Fruit fly (Drosophila melanogaster) whole organism, embryonic: Measurements from ENCODE around the gene CG2147.

Source experiments
- Ada2b ChIP-seq: fragments of 200-800 bp; sonication (Bioruptor generic); IDR thresholded peaks from 2 replicates; pipeline ENCODE4 v1.3.6; 2022; ENCODE audit warnings: missing biosample characterization, missing genetic modification characterization
- Bdp1 ChIP-seq: fragments of 200-800 bp; sonication (Bioruptor generic); optimal IDR thresholded peaks from 3 replicates; lab custom pipeline; 2016; ENCODE audit warnings: missing biosample characterization, missing genetic modification characterization
- CG10543 ChIP-seq: fragments of 200-800 bp; sonication (Bioruptor generic); optimal IDR thresholded peaks from 3 replicates; lab custom pipeline; 2017; ENCODE audit warnings: missing biosample characterization, mild to moderate bottlenecking, missing genetic modification characterization, moderate library complexity
- CG11247 ChIP-seq: fragments of 200-800 bp; sonication (Bioruptor generic); IDR thresholded peaks from 2 replicates; pipeline ENCODE4 v1.3.6; 2022; ENCODE audit warnings: missing biosample characterization, missing genetic modification characterization
- CG11560 ChIP-seq: fragments of 200-800 bp; sonication (Bioruptor generic); IDR thresholded peaks from 3 replicates; pipeline ENCODE4 v1.3.6; 2022; ENCODE audit warnings: missing biosample characterization, missing genetic modification characterization
- CG13424 ChIP-seq: fragments of 200-800 bp; sonication (Bioruptor generic); optimal IDR thresholded peaks from 2 replicates; lab custom pipeline; 2019; ENCODE audit warnings: missing biosample characterization, mild to moderate bottlenecking, missing genetic modification characterization, moderate library complexity
- CG14441 ChIP-seq: fragments of 200-800 bp; sonication (Bioruptor generic); IDR thresholded peaks from 2 replicates; pipeline ENCODE4 v1.3.6; 2022; ENCODE audit warnings: missing biosample characterization, missing genetic modification characterization
- CG15011 ChIP-seq: fragments of 200-800 bp; sonication (Bioruptor generic); optimal IDR thresholded peaks from 3 replicates; lab custom pipeline; 2018; ENCODE audit warnings: missing biosample characterization, mild to moderate bottlenecking, missing genetic modification characterization
- CG1529 ChIP-seq: fragments of 200-800 bp; sonication (Bioruptor generic); optimal IDR thresholded peaks from 3 replicates; lab custom pipeline; 2018; ENCODE audit warnings: missing biosample characterization, missing genetic modification characterization
- CG16813 ChIP-seq: fragments of 200-800 bp; sonication (Bioruptor generic); IDR thresholded peaks from 3 replicates; pipeline ENCODE4 v1.3.6; 2022; ENCODE audit warnings: missing biosample characterization, missing genetic modification characterization; ENCODE audit not compliant: partially characterized antibody
- CG17829 ChIP-seq: fragments of 200-800 bp; optimal IDR thresholded peaks from 2 replicates; lab custom pipeline; 2019; ENCODE audit warnings: missing biosample characterization, mild to moderate bottlenecking, missing genetic modification characterization, moderate library complexity
- CG18262 ChIP-seq: fragments of 200-800 bp; optimal IDR thresholded peaks from 3 replicates; lab custom pipeline; 2019; ENCODE audit warnings: missing biosample characterization, mild to moderate bottlenecking, missing genetic modification characterization, moderate library complexity
- CG1832 ChIP-seq: fragments of 200-800 bp; sonication (Bioruptor generic); optimal IDR thresholded peaks from 2 replicates; lab custom pipeline; 2017; ENCODE audit warnings: missing biosample characterization, mild to moderate bottlenecking, missing genetic modification characterization, inconsistent platforms
- CG2116 ChIP-seq: fragments of 200-800 bp; sonication (Bioruptor generic); optimal IDR thresholded peaks from 3 replicates; lab custom pipeline; 2018; ENCODE audit warnings: missing biosample characterization, mild to moderate bottlenecking, missing genetic modification characterization
- CG2129 ChIP-seq: fragments of 200-800 bp; sonication (Bioruptor generic); IDR thresholded peaks from 2 replicates; pipeline ENCODE4 v1.3.6; 2022; ENCODE audit warnings: missing biosample characterization, missing genetic modification characterization; ENCODE audit not compliant: partially characterized antibody
- CG2678 ChIP-seq: fragments of 200-800 bp; sonication (Bioruptor generic); optimal IDR thresholded peaks from 3 replicates; lab custom pipeline; 2019; ENCODE audit warnings: missing biosample characterization, mild to moderate bottlenecking, missing genetic modification characterization, moderate library complexity
- CG31224 ChIP-seq: fragments of 200-800 bp; sonication (Bioruptor generic); IDR thresholded peaks from 2 replicates; pipeline ENCODE4 v1.3.6; 2022; ENCODE audit warnings: missing biosample characterization, missing genetic modification characterization
- CG32772 ChIP-seq: fragments of 200-800 bp; sonication (Bioruptor generic); IDR thresholded peaks from 2 replicates; pipeline ENCODE4 v1.3.6; 2022; ENCODE audit warnings: missing biosample characterization, missing genetic modification characterization
- CG3847 ChIP-seq: fragments of 200-800 bp; sonication (Bioruptor generic); IDR thresholded peaks from 2 replicates; pipeline ENCODE4 v1.3.6; 2022; ENCODE audit warnings: missing biosample characterization, missing genetic modification characterization
- CG4404 ChIP-seq: fragments of 200-800 bp; sonication (Bioruptor generic); IDR thresholded peaks from 2 replicates; pipeline ENCODE4 v1.3.6; 2022; ENCODE audit warnings: missing biosample characterization, missing genetic modification characterization
- CG6272 ChIP-seq: fragments of 200-800 bp; sonication (Bioruptor generic); IDR thresholded peaks from 2 replicates; pipeline ENCODE4 v1.3.6; 2022; ENCODE audit warnings: missing biosample characterization, missing genetic modification characterization
- CG7786 ChIP-seq: fragments of 200-800 bp; sonication (Bioruptor generic); optimal IDR thresholded peaks from 2 replicates; lab custom pipeline; 2016; ENCODE audit warnings: missing biosample characterization, missing genetic modification characterization
- CG7928 ChIP-seq: fragments of 200-800 bp; sonication (Bioruptor generic); optimal IDR thresholded peaks from 2 replicates; lab custom pipeline; 2017; ENCODE audit warnings: missing biosample characterization, mild to moderate bottlenecking, missing genetic modification characterization
- Dp ChIP-seq: fragments of 200-800 bp; sonication (Bioruptor generic); optimal IDR thresholded peaks from 2 replicates; lab custom pipeline; 2018; ENCODE audit warnings: missing biosample characterization, mild to moderate bottlenecking, missing genetic modification characterization, moderate library complexity
- Drgx ChIP-seq: fragments of 200-800 bp; sonication (Bioruptor generic); IDR thresholded peaks from 2 replicates; pipeline ENCODE4 v1.3.6; 2022; ENCODE audit warnings: missing biosample characterization, missing genetic modification characterization
- Ets97D ChIP-seq: fragments of 200-800 bp; sonication (Bioruptor generic); optimal IDR thresholded peaks from 3 replicates; lab custom pipeline; 2016; ENCODE audit warnings: missing biosample characterization, missing genetic modification characterization
- Fer2 ChIP-seq: fragments of 200-800 bp; sonication (Bioruptor generic); optimal IDR thresholded peaks from 2 replicates; lab custom pipeline; 2018; ENCODE audit warnings: missing biosample characterization, mild to moderate bottlenecking, missing genetic modification characterization, moderate library complexity
- GATAe ChIP-seq: fragments of 200-800 bp; sonication (Bioruptor generic); conservative IDR thresholded peaks from 2 replicates; pipeline ENCODE4 v1.3.6; 2022; ENCODE audit warnings: missing biosample characterization, missing genetic modification characterization
- H15 ChIP-seq: fragments of 200-800 bp; sonication (Bioruptor generic); IDR thresholded peaks from 3 replicates; pipeline ENCODE4 v1.3.6; 2022; ENCODE audit warnings: missing biosample characterization, missing genetic modification characterization
- Lim3 ChIP-seq: fragments of 200-800 bp; sonication (Bioruptor generic); IDR thresholded peaks from 2 replicates; pipeline ENCODE4 v1.3.6; 2022; ENCODE audit warnings: missing biosample characterization, missing genetic modification characterization
- MESR4 ChIP-seq: fragments of 200-800 bp; sonication (Bioruptor generic); optimal IDR thresholded peaks from 2 replicates; lab custom pipeline; 2018; ENCODE audit warnings: missing biosample characterization, mild to moderate bottlenecking, missing genetic modification characterization, moderate library complexity
- Mad ChIP-seq: fragments of 200-800 bp; sonication (Bioruptor generic); optimal IDR thresholded peaks from 2 replicates; lab custom pipeline; 2016; ENCODE audit warnings: missing biosample characterization, missing genetic modification characterization
- Max ChIP-seq: fragments of 200-800 bp; sonication (Bioruptor generic); optimal IDR thresholded peaks from 2 replicates; lab custom pipeline; 2016; ENCODE audit warnings: missing biosample characterization, mild to moderate bottlenecking, missing genetic modification characterization
- Myb ChIP-seq: fragments of 200-800 bp; sonication (Bioruptor generic); optimal IDR thresholded peaks from 2 replicates; lab custom pipeline; 2016; ENCODE audit warnings: missing biosample characterization, missing genetic modification characterization
- Optix ChIP-seq: fragments of 200-800 bp; sonication (Bioruptor generic); IDR thresholded peaks from 3 replicates; pipeline ENCODE4 v1.3.6; 2022; ENCODE audit warnings: missing biosample characterization, missing genetic modification characterization
- Poxn ChIP-seq: fragments of 200-800 bp; sonication (Bioruptor generic); IDR thresholded peaks from 2 replicates; pipeline ENCODE4 v1.3.6; 2022; ENCODE audit warnings: missing biosample characterization, missing genetic modification characterization
- bbx ChIP-seq: fragments of 200-800 bp; sonication (Bioruptor generic); IDR thresholded peaks from 2 replicates; pipeline ENCODE4 v1.3.6; 2022; ENCODE audit warnings: missing biosample characterization, missing genetic modification characterization; ENCODE audit not compliant: partially characterized antibody
- bsh ChIP-seq, 2 experiments: fragments of 200-800 bp; sonication (Bioruptor generic); optimal IDR thresholded peaks; 2 replicates each; lab custom pipeline; 2017 to 2018; ENCODE audit warnings: mild to moderate bottlenecking in 2 of 2, missing biosample characterization in 2 of 2, missing genetic modification characterization in 2 of 2, moderate library complexity in 1 of 2
- cas ChIP-seq: fragments of 200-800 bp; sonication (Bioruptor generic); IDR thresholded peaks from 2 replicates; pipeline ENCODE4 v1.3.6; 2022; ENCODE audit warnings: missing biosample characterization, missing genetic modification characterization
- caup ChIP-seq: fragments of 200-800 bp; sonication (Bioruptor generic); optimal IDR thresholded peaks from 3 replicates; lab custom pipeline; 2017; ENCODE audit warnings: missing biosample characterization, mild to moderate bottlenecking, missing genetic modification characterization, moderate library complexity; ENCODE audit not compliant: severe bottlenecking
- fd3F ChIP-seq: fragments of 200-800 bp; sonication (Bioruptor generic); optimal IDR thresholded peaks from 2 replicates; lab custom pipeline; 2018; ENCODE audit warnings: missing biosample characterization, mild to moderate bottlenecking, missing genetic modification characterization, moderate library complexity
- ftz-f1 ChIP-seq: fragments of 200-800 bp; sonication (Bioruptor generic); optimal IDR thresholded peaks from 2 replicates; lab custom pipeline; 2016; ENCODE audit warnings: missing biosample characterization, missing genetic modification characterization
- gsb-n ChIP-seq: fragments of 200-800 bp; sonication (Bioruptor generic); optimal IDR thresholded peaks from 3 replicates; lab custom pipeline; 2018; ENCODE audit warnings: missing biosample characterization, mild to moderate bottlenecking, missing genetic modification characterization
- insv ChIP-seq, 2 experiments: fragments of 200-800 bp; sonication (Bioruptor generic); optimal IDR thresholded peaks; 3 replicates each; lab custom pipeline; 2016 to 2018; ENCODE audit warnings: missing biosample characterization in 2 of 2, missing genetic modification characterization in 2 of 2
- kah ChIP-seq: fragments of 200-800 bp; sonication (Bioruptor generic); optimal IDR thresholded peaks from 2 replicates; lab custom pipeline; 2018; ENCODE audit warnings: missing biosample characterization, mild to moderate bottlenecking, missing genetic modification characterization
- pan ChIP-seq, 4 experiments: fragments of >200 bp in 3 of 4; fragments of 200-800 bp in 1 of 4; sonication (Bioruptor generic) in 1 of 4; optimal IDR thresholded peaks in 3 of 4; IDR thresholded peaks in 1 of 4; 2 replicates each; pipeline versions ENCODE4 v1.3.6 to Lab custom; 2017 to 2022; ENCODE audit warnings: missing biosample characterization in 2 of 4, missing genetic modification characterization in 2 of 4, mixed read lengths in 1 of 4
- peb ChIP-seq: fragments of 200-800 bp; sonication (Bioruptor generic); IDR thresholded peaks from 2 replicates; pipeline ENCODE4 v1.3.6; 2022; ENCODE audit warnings: missing biosample characterization, missing genetic modification characterization
- run ChIP-seq: fragments of 200-800 bp; sonication (Bioruptor generic); optimal IDR thresholded peaks from 3 replicates; lab custom pipeline; 2018; ENCODE audit warnings: missing biosample characterization, mild to moderate bottlenecking, missing genetic modification characterization
- shn ChIP-seq: fragments of 200-800 bp; sonication (Bioruptor generic); optimal IDR thresholded peaks from 3 replicates; lab custom pipeline; 2016; ENCODE audit warnings: missing biosample characterization, missing genetic modification characterization
- tgo ChIP-seq: fragments of 200-800 bp; sonication (Bioruptor generic); IDR thresholded peaks from 3 replicates; pipeline ENCODE4 v1.3.6; 2022; ENCODE audit warnings: missing biosample characterization, missing genetic modification characterization

The CG2147 gene

DNA sequence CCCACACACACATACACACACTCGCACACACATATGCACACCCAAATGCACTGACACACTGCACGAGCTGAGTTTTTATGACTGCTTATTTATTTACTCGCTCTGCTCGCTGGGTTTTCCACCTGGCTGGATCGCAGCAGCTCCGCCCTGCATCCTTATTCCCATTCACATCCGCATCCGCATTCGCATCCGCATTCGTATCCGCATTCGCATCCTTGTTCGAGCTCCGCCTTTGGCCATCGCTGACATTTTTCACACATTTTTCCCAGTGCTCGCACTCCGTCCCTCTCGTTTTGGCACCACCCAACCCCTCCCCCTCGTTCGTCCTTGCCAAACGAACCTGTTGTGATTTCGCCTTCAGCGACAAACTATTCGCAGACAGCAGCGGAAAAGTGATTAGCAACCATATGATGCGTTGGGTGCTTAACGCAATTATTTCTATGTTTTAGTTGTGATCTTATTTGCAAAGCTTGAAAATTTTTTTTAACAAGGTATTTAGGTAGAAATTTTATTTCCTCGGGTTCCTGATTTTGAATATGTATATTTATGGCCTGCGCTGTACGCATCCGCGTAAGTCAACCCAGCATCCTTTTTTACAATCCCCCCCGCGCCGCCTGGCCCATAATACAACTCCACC, 29.3 kb upstream of the CG2147 start (continued):
- TF ChIP-seq CG13424 (tag; lab: Kevin White, UChicago) (peak; percentile 8), Lim3 (no peak), Mad (no peak), CG14441 (GFP tag; lab: Robert Waterston, UW) (0 out of 2 replicates have a peak, but pooled peaks have one; percentile 27), GATAe (GFP tag; lab: Robert Waterston, UW) (no peak), bsh (GFP tag; optimal IDR thresholded peaks at IDR 0.05; lab: Kevin White, UChicago) (peak; percentile 12 to 49), CG2678 (tag; lab: Kevin White, UChicago) (peak; percentile 31), Dp (no peak), shn (GFP tag; lab: Kevin White, UChicago) (no peak), CG7786 (no peak), Bdp1 (GFP tag; lab: Kevin White, UChicago) (no peak), Myb (GFP tag; lab: Kevin White, UChicago) (no peak), Optix (no peak), CG15011 (GFP tag; lab: Kevin White, UChicago) (no peak), caup (GFP tag; lab: Kevin White, UChicago) (no peak), H15 (GFP tag; lab: Robert Waterston, UW) (0 out of 3 replicates have a peak, but pooled peaks have one; percentile 24), MESR4 (GFP tag; lab: Kevin White, UChicago) (no peak), CG3847 (GFP tag; lab: Robert Waterston, UW) (no peak), CG2116 (GFP tag; lab: Kevin White, UChicago) (no peak), Ets97D (GFP tag; lab: Kevin White, UChicago) (no peak), insv (GFP tag; optimal IDR thresholded peaks at IDR 0.05; lab: Kevin White, UChicago) (no peak), Max (GFP tag; lab: Kevin White, UChicago) (no peak), gsb-n (no peak), bbx (GFP tag; lab: Robert Waterston, UW) (no peak), CG6272 (GFP tag; lab: Robert Waterston, UW) (no peak), ftz-f1 (GFP tag; lab: Kevin White, UChicago) (no peak), CG1529 (no peak), CG31224 (GFP tag; lab: Robert Waterston, UW) (no peak), pan (optimal IDR thresholded peaks at IDR 0.05; lab: Kevin White, UChicago) (no peak), pan (GFP tag; optimal IDR thresholded peaks at IDR 0.05 in 1 of 2, IDR thresholded peaks at IDR 0.05 in 1 of 2) (peak in 1 of 2 experiments; percentile 34), CG10543 (GFP tag; lab: Kevin White, UChicago) (no peak), CG17829 (tag; lab: Kevin White, UChicago) (peak; percentile 2), CG7928 (GFP tag; lab: Kevin White, UChicago) (no peak), CG11247 (GFP tag; lab: Robert Waterston, UW) (no peak), tgo (no peak), CG1832 (no peak), Ada2b (no peak), cas (no peak), Drgx (peak; percentile 62; the same call in 1 of the 2 replicates), CG18262 (tag; lab: Kevin White, UChicago) (peak; percentile 20), CG11560 (tag; lab: Robert Waterston, UW) (no peak), run (tag; lab: Kevin White, UChicago) (no peak), fd3F (GFP tag; lab: Kevin White, UChicago) (no peak), CG4404 (peak; percentile 50), peb (GFP tag; lab: Robert Waterston, UW) (no peak), CG16813 (GFP tag; lab: Robert Waterston, UW) (no peak), CG32772 (GFP tag; lab: Robert Waterston, UW) (no peak), CG2129 (GFP tag; lab: Robert Waterston, UW) (no peak), Poxn (GFP tag; lab: Robert Waterston, UW) (no peak), kah (GFP tag; lab: Kevin White, UChicago) (no peak), Fer2 (tag; lab: Kevin White, UChicago) (no peak)
